Worm (Caenorhabditis elegans) whole organism, young adult: Measurements from ENCODE around the gene D1046.18.

Experiments
- B0019.2 ChIP-seq: fragments of 200-800 bp; sonication (Bioruptor generic); conservative IDR thresholded peaks from 2 replicates; pipeline ENCODE4 v1.3.6; 2022; ENCODE audit warnings: missing genetic modification reagents, missing genetic modification characterization, missing compliant biosample characterization
- D2030.7 ChIP-seq: fragments of 200-800 bp; sonication (Bioruptor generic); IDR thresholded peaks from 2 replicates; pipeline ENCODE4 v1.3.6; 2022; ENCODE audit warnings: missing genetic modification reagents, missing genetic modification characterization, missing compliant biosample characterization
- F22D6.2 ChIP-seq: sonication (generic microtip); optimal IDR thresholded peaks from 2 replicates; lab custom pipeline; 2016; ENCODE audit warnings: mild to moderate bottlenecking, missing genetic modification characterization, missing compliant biosample characterization
- F23B12.7 ChIP-seq: sonication (generic microtip); optimal IDR thresholded peaks from 2 replicates; lab custom pipeline; 2017; ENCODE audit warnings: missing genetic modification characterization, mild to moderate bottlenecking, missing compliant biosample characterization, antibody characterized with exemption, moderate library complexity; ENCODE audit not compliant: insufficient read depth
- F33H1.4 ChIP-seq: fragments of 200-800 bp; sonication (Bioruptor generic); IDR thresholded peaks from 2 replicates; pipeline ENCODE4 v1.3.6; 2022; ENCODE audit warnings: missing genetic modification reagents, missing genetic modification characterization, missing compliant biosample characterization
- F37B4.10 ChIP-seq: fragments of 200-800 bp; sonication (Bioruptor generic); IDR thresholded peaks from 2 replicates; pipeline ENCODE4 v1.3.6; 2022; ENCODE audit warnings: missing genetic modification characterization, missing compliant biosample characterization
- F49E8.2 ChIP-seq: sonication (generic microtip); optimal IDR thresholded peaks from 3 replicates; lab custom pipeline; 2017; ENCODE audit warnings: missing genetic modification characterization, mild to moderate bottlenecking, missing compliant biosample characterization, antibody characterized with exemption, moderate library complexity; ENCODE audit not compliant: insufficient read depth
- F57A8.1 ChIP-seq: fragments of 200-800 bp; sonication (Bioruptor generic); optimal IDR thresholded peaks from 2 replicates; lab custom pipeline; 2018; ENCODE audit warnings: mild to moderate bottlenecking, missing genetic modification characterization, moderate library complexity, missing compliant biosample characterization
- Y79H2A.3 ChIP-seq: fragments of 200-800 bp; sonication (Bioruptor generic); conservative IDR thresholded peaks from 2 replicates; pipeline ENCODE4 v1.3.6; 2022; ENCODE audit warnings: missing genetic modification reagents, missing genetic modification characterization, missing compliant biosample characterization
- ZK185.1 ChIP-seq: sonication (generic microtip); optimal IDR thresholded peaks from 2 replicates; lab custom pipeline; 2016; ENCODE audit warnings: mild to moderate bottlenecking, missing genetic modification characterization, missing compliant biosample characterization; ENCODE audit not compliant: poor library complexity, severe bottlenecking
- aptf-3 ChIP-seq: fragments of 200-800 bp; sonication (Bioruptor generic); IDR thresholded peaks from 2 replicates; pipeline ENCODE4 v1.3.6; 2022; ENCODE audit warnings: missing genetic modification characterization, missing compliant biosample characterization
- atf-7 ChIP-seq: sonication (generic microtip); optimal IDR thresholded peaks from 2 replicates; lab custom pipeline; 2017; ENCODE audit warnings: mild to moderate bottlenecking, missing genetic modification characterization, missing compliant biosample characterization
- attf-3 ChIP-seq: fragments of 200-800 bp; sonication (Bioruptor generic); conservative IDR thresholded peaks from 2 replicates; pipeline ENCODE4 v1.3.6; 2022; ENCODE audit warnings: missing genetic modification reagents, missing genetic modification characterization, missing compliant biosample characterization
- cebp-2 ChIP-seq: fragments of 200-800 bp; sonication (Bioruptor generic); IDR thresholded peaks from 2 replicates; pipeline ENCODE4 v1.3.6; 2022; ENCODE audit warnings: missing genetic modification characterization, missing compliant biosample characterization
- ceh-100 ChIP-seq: fragments of 200-800 bp; sonication (Bioruptor generic); IDR thresholded peaks from 2 replicates; pipeline ENCODE4 v1.3.6; 2022; ENCODE audit warnings: missing genetic modification reagents, missing genetic modification characterization, missing compliant biosample characterization
- ceh-91 ChIP-seq: fragments of 200-800 bp; sonication (Bioruptor generic); IDR thresholded peaks from 2 replicates; pipeline ENCODE4 v1.3.6; 2022; ENCODE audit warnings: missing genetic modification reagents, missing genetic modification characterization, missing compliant biosample characterization
- chd-7 ChIP-seq: sonication (generic microtip); optimal IDR thresholded peaks from 2 replicates; lab custom pipeline; 2016; ENCODE audit warnings: mild to moderate bottlenecking, missing genetic modification characterization, moderate library complexity, missing compliant biosample characterization
- dox-1 ChIP-seq: fragments of 200-800 bp; sonication (Bioruptor generic); IDR thresholded peaks from 2 replicates; pipeline ENCODE4 v1.3.6; 2022; ENCODE audit warnings: missing genetic modification reagents, missing genetic modification characterization, missing compliant biosample characterization
- dpl-1 ChIP-seq: fragments of 150-350 bp; optimal IDR thresholded peaks from 2 replicates; lab custom pipeline; 2014; ENCODE audit warnings: missing biosample characterization, missing genetic modification reagents, missing genetic modification characterization
- efl-1 ChIP-seq: fragments of 150-350 bp; optimal IDR thresholded peaks from 2 replicates; lab custom pipeline; 2014; ENCODE audit warnings: missing biosample characterization, missing genetic modification reagents, missing genetic modification characterization
- ekl-4 ChIP-seq: fragments of 200-800 bp; sonication (Bioruptor generic); IDR thresholded peaks from 2 replicates; pipeline ENCODE4 v1.3.6; 2022; ENCODE audit warnings: missing genetic modification reagents, missing genetic modification characterization, missing compliant biosample characterization
- hlh-26 ChIP-seq: fragments of 200-800 bp; sonication (Bioruptor generic); conservative IDR thresholded peaks from 2 replicates; pipeline ENCODE4 v1.3.6; 2022; ENCODE audit warnings: missing genetic modification reagents, missing genetic modification characterization, missing compliant biosample characterization
- lin-35 ChIP-seq, 3 experiments: fragments of 150-350 bp in 2 of 3; sonication (generic microtip) in 1 of 3; optimal IDR thresholded peaks; 2 replicates each; lab custom pipeline; 2014 to 2018; ENCODE audit warnings: missing biosample characterization in 3 of 3, missing genetic modification characterization in 3 of 3, missing genetic modification reagents in 3 of 3
- lin-40 ChIP-seq: sonication (generic microtip); optimal IDR thresholded peaks from 2 replicates; lab custom pipeline; 2016; ENCODE audit warnings: missing genetic modification characterization, mild to moderate bottlenecking, missing compliant biosample characterization, missing genotype, missing genetic modification reagents
- lsl-1 ChIP-seq: fragments of 200-800 bp; sonication (Bioruptor generic); optimal IDR thresholded peaks from 2 replicates; lab custom pipeline; 2018; ENCODE audit warnings: mild to moderate bottlenecking, missing genetic modification characterization, moderate library complexity, missing compliant biosample characterization
- madf-3 ChIP-seq: fragments of 200-800 bp; sonication (Bioruptor generic); IDR thresholded peaks from 2 replicates; pipeline ENCODE4 v1.3.6; 2022; ENCODE audit warnings: missing genetic modification reagents, missing genetic modification characterization, missing compliant biosample characterization
- madf-6 ChIP-seq: fragments of 200-800 bp; sonication (Bioruptor generic); IDR thresholded peaks from 2 replicates; pipeline ENCODE4 v1.3.6; 2022; ENCODE audit warnings: missing genetic modification reagents, missing genetic modification characterization, missing compliant biosample characterization
- madf-8 ChIP-seq: fragments of 200-800 bp; sonication (Bioruptor generic); conservative IDR thresholded peaks from 2 replicates; pipeline ENCODE4 v1.3.6; 2022; ENCODE audit warnings: missing genetic modification reagents, missing genetic modification characterization, missing compliant biosample characterization
- mxl-1 ChIP-seq: sonication (generic microtip); optimal IDR thresholded peaks from 2 replicates; lab custom pipeline; 2016; ENCODE audit warnings: missing genetic modification characterization, missing compliant biosample characterization
- nfyb-1 ChIP-seq: fragments of 200-800 bp; sonication (Bioruptor generic); IDR thresholded peaks from 2 replicates; pipeline ENCODE4 v1.3.6; 2022; ENCODE audit warnings: missing genetic modification reagents, missing genetic modification characterization, missing compliant biosample characterization
- nhr-27 ChIP-seq: fragments of 200-800 bp; sonication (Bioruptor generic); optimal IDR thresholded peaks from 2 replicates; lab custom pipeline; 2018; ENCODE audit warnings: mild to moderate bottlenecking, missing genetic modification characterization, moderate library complexity, missing compliant biosample characterization
- rcor-1 ChIP-seq: fragments of 200-800 bp; sonication (Bioruptor generic); IDR thresholded peaks from 2 replicates; pipeline ENCODE4 v1.3.6; 2022; ENCODE audit warnings: missing genetic modification reagents, missing genetic modification characterization, missing compliant biosample characterization
- rpc-1 ChIP-seq, 2 experiments: fragments of 150-350 bp in 1 of 2; sonication (generic microtip) in 1 of 2; optimal IDR thresholded peaks; 2 replicates each; lab custom pipeline; 2014 to 2018; ENCODE audit warnings: missing biosample characterization in 1 of 2, missing genetic modification characterization in 1 of 2, missing genetic modification reagents in 1 of 2, missing genotype in 1 of 2
- snpc-1.1 ChIP-seq: sonication (generic microtip); optimal IDR thresholded peaks from 2 replicates; lab custom pipeline; 2017; ENCODE audit warnings: missing genetic modification characterization, mild to moderate bottlenecking, missing compliant biosample characterization, antibody characterized with exemption, moderate library complexity, missing genotype, missing genetic modification reagents; ENCODE audit not compliant: insufficient read depth
- snpc-1.3 ChIP-seq: sonication (generic microtip); optimal IDR thresholded peaks from 2 replicates; lab custom pipeline; 2017; ENCODE audit warnings: missing genetic modification characterization, mild to moderate bottlenecking, missing compliant biosample characterization, antibody characterized with exemption, moderate library complexity, missing genotype, missing genetic modification reagents; ENCODE audit not compliant: insufficient read depth
- snpc-3.4 ChIP-seq: sonication (generic microtip); optimal IDR thresholded peaks from 2 replicates; lab custom pipeline; 2017; ENCODE audit warnings: missing genetic modification characterization, mild to moderate bottlenecking, missing compliant biosample characterization, antibody characterized with exemption, moderate library complexity, missing genotype, missing genetic modification reagents
- snpc-4 ChIP-seq, 5 experiments: fragments of 150-350 bp in 1 of 5; sonication (generic microtip) in 4 of 5; optimal IDR thresholded peaks; 2 replicates each; lab custom pipeline; 2014 to 2018; ENCODE audit warnings: missing genetic modification characterization in 5 of 5, missing biosample characterization in 3 of 5, antibody characterized with exemption in 2 of 5, mild to moderate bottlenecking in 2 of 5, missing compliant biosample characterization in 2 of 5, missing genotype in 2 of 5, moderate library complexity in 2 of 5, missing genetic modification reagents in 1 of 5
- sptf-2 ChIP-seq: fragments of 200-800 bp; sonication (Bioruptor generic); optimal IDR thresholded peaks from 2 replicates; lab custom pipeline; 2018; ENCODE audit warnings: mild to moderate bottlenecking, missing genetic modification characterization, missing compliant biosample characterization
- tlf-1 ChIP-seq: fragments of 200-800 bp; sonication (Bioruptor generic); optimal IDR thresholded peaks from 2 replicates; lab custom pipeline; 2018; ENCODE audit warnings: mild to moderate bottlenecking, missing genetic modification characterization, missing compliant biosample characterization
- unc-130 ChIP-seq: sonication (generic microtip); optimal IDR thresholded peaks from 2 replicates; lab custom pipeline; 2016; ENCODE audit warnings: missing genetic modification reagents, missing genetic modification characterization, missing compliant biosample characterization
- xnd-1 ChIP-seq: sonication (generic microtip); optimal IDR thresholded peaks from 2 replicates; lab custom pipeline; 2016; ENCODE audit warnings: missing genotype, missing genetic modification reagents, missing genetic modification characterization, missing compliant biosample characterization
- zim-3 ChIP-seq: sonication (generic microtip); optimal IDR thresholded peaks from 2 replicates; lab custom pipeline; 2017; ENCODE audit warnings: mild to moderate bottlenecking, missing genetic modification characterization, moderate library complexity, missing compliant biosample characterization
- ztf-25 ChIP-seq: fragments of 200-800 bp; sonication (Bioruptor generic); IDR thresholded peaks from 2 replicates; pipeline ENCODE4 v1.3.6; 2022; ENCODE audit warnings: missing genetic modification reagents, missing genetic modification characterization, missing compliant biosample characterization
- ztf-6 ChIP-seq: fragments of 200-800 bp; sonication (Bioruptor generic); IDR thresholded peaks from 2 replicates; pipeline ENCODE4 v1.3.6; 2022; ENCODE audit warnings: missing genetic modification reagents, missing genetic modification characterization, missing compliant biosample characterization

D1046.18 gene

ce11 chrIV:8888525-8889026 lies 41.5 kb upstream of the D1046.18 start, which contains the start of gene oma-1 (continued):
- peak; percentile 36; the same call in 1 of the 2 replicates for TF ChIP-seq B0019.2
- TF ChIP-seq cebp-2 = no peak
- peak; percentile 78 for TF ChIP-seq tlf-1
- TF ChIP-seq hlh-26 (GFP tag; lab: Robert Waterston, UW) = no peak
- TF ChIP-seq D2030.7 (GFP tag; lab: Robert Waterston, UW) = peak; percentile 88
- 0 out of 2 replicates have a peak, but pooled peaks have one; percentile 13 for TF ChIP-seq ceh-100 (GFP tag; lab: Robert Waterston, UW)
- TF ChIP-seq F33H1.4 (GFP tag; lab: Robert Waterston, UW) = peak; percentile 95
- no peak for TF ChIP-seq chd-7
- TF ChIP-seq efl-1 = peak; percentile 95
- peak; percentile 95 for TF ChIP-seq xnd-1 (tag; lab: Kevin White, UChicago)
- no peak for TF ChIP-seq snpc-4 (GFP tag; optimal IDR thresholded peaks at IDR 0.05; lab: Kevin White, UChicago)
- TF ChIP-seq snpc-4 (tag; optimal IDR thresholded peaks at IDR 0.05; lab: Kevin White, UChicago) = peak in 2 of 4 experiments; percentile 10 to 36
- peak; percentile 91 for TF ChIP-seq ceh-91 (GFP tag; lab: Robert Waterston, UW)
- peak; percentile 44 for TF ChIP-seq unc-130 (GFP tag; lab: Kevin White, UChicago)
- peak; percentile 88 for TF ChIP-seq F49E8.2
- TF ChIP-seq dpl-1 = peak; percentile 83
- no peak; the same call in 1 of the 2 replicates for TF ChIP-seq madf-3 (GFP tag; lab: Robert Waterston, UW)
- TF ChIP-seq ZK185.1 (tag; lab: Kevin White, UChicago) = no peak
- TF ChIP-seq lsl-1 (GFP tag; lab: Kevin White, UChicago) = peak; percentile 99
- TF ChIP-seq F57A8.1 (GFP tag; lab: Kevin White, UChicago) = no peak
- peak; percentile 82 for TF ChIP-seq snpc-3.4 (tag; lab: Kevin White, UChicago)
- TF ChIP-seq ztf-25 (GFP tag; lab: Robert Waterston, UW) = no peak
- TF ChIP-seq attf-3 = peak; percentile 56; the same call in 1 of the 2 replicates

ce11 chrIV:8891131-8891530 lies 38.9 kb upstream of the D1046.18 start, which contains the start of gene spr-2:
TSS of gene spr-2 (plus strand) at chrIV:8891462.
- TF ChIP-seq snpc-1.1 (no peak), ztf-6 (no peak), mxl-1 (tag; lab: Kevin White, UChicago) (no peak), snpc-4 (GFP tag; optimal IDR thresholded peaks at IDR 0.05; lab: Kevin White, UChicago) (no peak), snpc-4 (tag; optimal IDR thresholded peaks at IDR 0.05; lab: Kevin White, UChicago) (peak; percentile 34 to 68 (median 43)), madf-8 (GFP tag; lab: Robert Waterston, UW) (no peak), dox-1 (GFP tag; lab: Robert Waterston, UW) (peak; percentile 55), Y79H2A.3 (GFP tag; lab: Robert Waterston, UW) (no peak), F22D6.2 (tag; lab: Kevin White, UChicago) (no peak), F57A8.1 (GFP tag; lab: Kevin White, UChicago) (no peak), madf-6 (GFP tag; lab: Robert Waterston, UW) (peak; percentile 36; the same call in 1 of the 2 replicates), atf-7 (tag; lab: Kevin White, UChicago) (peak; percentile 14), sptf-2 (no peak), rcor-1 (GFP tag; lab: Robert Waterston, UW) (peak; percentile 21; the same call in 1 of the 2 replicates), xnd-1 (tag; lab: Kevin White, UChicago) (no peak), lin-40 (tag; lab: Kevin White, UChicago) (peak; percentile 55), ekl-4 (GFP tag; lab: Robert Waterston, UW) (0 out of 2 replicates have a peak, but pooled peaks have one; percentile 13), nhr-27 (tag; lab: Kevin White, UChicago) (no peak), hlh-26 (GFP tag; lab: Robert Waterston, UW) (no peak), snpc-1.3 (tag; lab: Kevin White, UChicago) (no peak), F23B12.7 (tag; lab: Kevin White, UChicago) (no peak), nfyb-1 (peak; percentile 54; the same call in 1 of the 2 replicates), F37B4.10 (GFP tag; lab: Robert Waterston, UW) (no peak), aptf-3 (GFP tag; lab: Robert Waterston, UW) (0 out of 2 replicates have a peak, but pooled peaks have one; percentile 53), lin-35 (GFP tag; optimal IDR thresholded peaks at IDR 0.05; lab: Kevin White, UChicago) (peak in 1 of 3 experiments; percentile 85), zim-3 (tag; lab: Kevin White, UChicago) (no peak), attf-3 (peak; percentile 58), rpc-1 (optimal IDR thresholded peaks at IDR 0.05; lab: Kevin White, UChicago) (no peak), rpc-1 (tag; optimal IDR thresholded peaks at IDR 0.05; lab: Kevin White, UChicago) (no peak), chd-7 (no peak)
